Fruit fly (Drosophila melanogaster) whole organism, embryonic: Measurements from ENCODE around the gene CG3335.

Experiments used
- Abd-B ChIP-seq: fragments of 200-800 bp; sonication (Bioruptor generic); optimal IDR thresholded peaks from 2 replicates; lab custom pipeline; 2018; ENCODE audit warnings: missing biosample characterization, mild to moderate bottlenecking, missing genetic modification characterization, moderate library complexity
- BEAF-32 ChIP-seq: fragments of 200-800 bp; sonication (Bioruptor generic); optimal IDR thresholded peaks from 3 replicates; lab custom pipeline; 2017; ENCODE audit warnings: missing biosample characterization, missing genetic modification characterization, mild to moderate bottlenecking, moderate library complexity, missing genetic modification reagents
- CG10147 ChIP-seq: fragments of 200-800 bp; sonication (Bioruptor generic); optimal IDR thresholded peaks from 2 replicates; lab custom pipeline; 2019; ENCODE audit warnings: missing biosample characterization, mild to moderate bottlenecking, missing genetic modification characterization, moderate library complexity
- CG10267 ChIP-seq: fragments of 200-800 bp; sonication (Bioruptor generic); optimal IDR thresholded peaks from 2 replicates; lab custom pipeline; 2018; ENCODE audit warnings: missing biosample characterization, mild to moderate bottlenecking, missing genetic modification characterization, moderate library complexity
- CG13287 ChIP-seq: fragments of 200-800 bp; sonication (Bioruptor generic); IDR thresholded peaks from 2 replicates; pipeline ENCODE4 v1.3.6; 2022; ENCODE audit warnings: missing biosample characterization, missing genetic modification characterization; ENCODE audit not compliant: partially characterized antibody
- CG14710 ChIP-seq: fragments of 200-800 bp; sonication (Bioruptor generic); optimal IDR thresholded peaks from 3 replicates; lab custom pipeline; 2019; ENCODE audit warnings: missing biosample characterization, mild to moderate bottlenecking, missing genetic modification characterization, moderate library complexity
- CG15011 ChIP-seq: fragments of 200-800 bp; sonication (Bioruptor generic); optimal IDR thresholded peaks from 3 replicates; lab custom pipeline; 2018; ENCODE audit warnings: missing biosample characterization, mild to moderate bottlenecking, missing genetic modification characterization
- CG17829 ChIP-seq: fragments of 200-800 bp; optimal IDR thresholded peaks from 2 replicates; lab custom pipeline; 2019; ENCODE audit warnings: missing biosample characterization, mild to moderate bottlenecking, missing genetic modification characterization, moderate library complexity
- CG1792 ChIP-seq: fragments of 200-800 bp; sonication (Bioruptor generic); optimal IDR thresholded peaks from 2 replicates; lab custom pipeline; 2016; ENCODE audit warnings: missing biosample characterization, missing genetic modification characterization
- CG2116 ChIP-seq: fragments of 200-800 bp; sonication (Bioruptor generic); optimal IDR thresholded peaks from 3 replicates; lab custom pipeline; 2018; ENCODE audit warnings: missing biosample characterization, mild to moderate bottlenecking, missing genetic modification characterization
- CG2678 ChIP-seq: fragments of 200-800 bp; sonication (Bioruptor generic); optimal IDR thresholded peaks from 3 replicates; lab custom pipeline; 2019; ENCODE audit warnings: missing biosample characterization, mild to moderate bottlenecking, missing genetic modification characterization, moderate library complexity
- CG2875 ChIP-seq: fragments of 200-800 bp; sonication (Bioruptor generic); optimal IDR thresholded peaks from 2 replicates; lab custom pipeline; 2017; ENCODE audit warnings: missing biosample characterization, mild to moderate bottlenecking, missing genetic modification characterization, missing genetic modification reagents
- CG30020 ChIP-seq: fragments of 200-800 bp; optimal IDR thresholded peaks from 2 replicates; lab custom pipeline; 2019; ENCODE audit warnings: missing biosample characterization, mild to moderate bottlenecking, missing genetic modification characterization, moderate library complexity
- CG3838 ChIP-seq: fragments of 200-800 bp; sonication (Bioruptor generic); optimal IDR thresholded peaks from 3 replicates; lab custom pipeline; 2016; ENCODE audit warnings: missing biosample characterization, missing genetic modification characterization
- CG4617 ChIP-seq: fragments of 200-800 bp; sonication (Bioruptor generic); optimal IDR thresholded peaks from 3 replicates; lab custom pipeline; 2016; ENCODE audit warnings: missing biosample characterization, missing genetic modification characterization, borderline replicate concordance
- CG6272 ChIP-seq: fragments of 200-800 bp; sonication (Bioruptor generic); IDR thresholded peaks from 2 replicates; pipeline ENCODE4 v1.3.6; 2022; ENCODE audit warnings: missing biosample characterization, missing genetic modification characterization
- CG6791 ChIP-seq: fragments of 200-800 bp; sonication (Bioruptor generic); IDR thresholded peaks from 3 replicates; pipeline ENCODE4 v1.3.6; 2022; ENCODE audit warnings: missing biosample characterization, missing genetic modification characterization; ENCODE audit not compliant: partially characterized antibody
- CG7963 ChIP-seq: fragments of 200-800 bp; sonication (Bioruptor generic); IDR thresholded peaks from 3 replicates; pipeline ENCODE4 v1.3.6; 2022; ENCODE audit warnings: missing biosample characterization, missing genetic modification characterization; ENCODE audit not compliant: partially characterized antibody
- CG8765 ChIP-seq: fragments of 200-800 bp; sonication (Bioruptor generic); IDR thresholded peaks from 2 replicates; pipeline ENCODE4 v1.3.6; 2022; ENCODE audit warnings: missing biosample characterization, missing genetic modification characterization
- CG9609 ChIP-seq: fragments of 200-800 bp; sonication (Bioruptor generic); optimal IDR thresholded peaks from 3 replicates; lab custom pipeline; 2016; ENCODE audit warnings: missing biosample characterization, missing genetic modification characterization
- Dfd ChIP-seq, 2 experiments: fragments of >200 bp; optimal IDR thresholded peaks; 2 replicates each; lab custom pipeline; 2017; ENCODE audit warnings: missing biosample characterization in 2 of 2, missing genetic modification characterization in 2 of 2
- Fer3 ChIP-seq: fragments of 200-800 bp; sonication (Bioruptor generic); optimal IDR thresholded peaks from 2 replicates; lab custom pipeline; 2018; ENCODE audit warnings: missing biosample characterization, mild to moderate bottlenecking, missing genetic modification characterization, moderate library complexity
- Gug ChIP-seq: fragments of 200-800 bp; sonication (Bioruptor generic); IDR thresholded peaks from 4 replicates; pipeline ENCODE4 v1.3.6; 2022; ENCODE audit warnings: missing biosample characterization, missing genetic modification characterization
- HLH4C ChIP-seq: fragments of 200-800 bp; sonication (Bioruptor generic); IDR thresholded peaks from 3 replicates; pipeline ENCODE4 v1.3.6; 2022; ENCODE audit warnings: missing biosample characterization, missing genetic modification characterization; ENCODE audit not compliant: partially characterized antibody
- Hr3 ChIP-seq: fragments of 200-800 bp; sonication (Bioruptor generic); optimal IDR thresholded peaks from 3 replicates; lab custom pipeline; 2016; ENCODE audit warnings: missing biosample characterization, missing genetic modification characterization
- Jarid2 ChIP-seq: fragments of 200-800 bp; sonication (Bioruptor generic); optimal IDR thresholded peaks from 3 replicates; lab custom pipeline; 2017; ENCODE audit warnings: mild to moderate bottlenecking, missing biosample characterization, missing genetic modification reagents, missing genetic modification characterization
- Lpt ChIP-seq: fragments of >200 bp; optimal IDR thresholded peaks from 2 replicates; lab custom pipeline; 2018; ENCODE audit warnings: missing biosample characterization, missing genetic modification characterization
- Pdp1 ChIP-seq, 2 experiments: fragments of 200-800 bp; sonication (Bioruptor generic); optimal IDR thresholded peaks; 3 replicates each; lab custom pipeline; 2016; ENCODE audit warnings: missing biosample characterization in 2 of 2, missing genetic modification characterization in 2 of 2, mild to moderate bottlenecking in 1 of 2, moderate library complexity in 1 of 2
- Scr ChIP-seq: fragments of 200-800 bp; sonication (Bioruptor generic); IDR thresholded peaks from 2 replicates; pipeline ENCODE4 v1.3.6; 2022; ENCODE audit warnings: missing biosample characterization, missing genetic modification characterization; ENCODE audit not compliant: partially characterized antibody
- Sox102F ChIP-seq: fragments of 200-800 bp; sonication (Bioruptor generic); optimal IDR thresholded peaks from 2 replicates; lab custom pipeline; 2018; ENCODE audit warnings: missing biosample characterization, mild to moderate bottlenecking, missing genetic modification characterization, moderate library complexity
- Sry-δ ChIP-seq: fragments of 200-800 bp; sonication (Bioruptor generic); optimal IDR thresholded peaks from 2 replicates; lab custom pipeline; 2016; ENCODE audit warnings: missing biosample characterization, missing genetic modification characterization
- ato ChIP-seq: fragments of 200-800 bp; sonication (Bioruptor generic); IDR thresholded peaks from 2 replicates; pipeline ENCODE4 v1.3.6; 2022; ENCODE audit warnings: missing biosample characterization, missing genetic modification characterization; ENCODE audit not compliant: partially characterized antibody
- bigmax ChIP-seq: fragments of 200-800 bp; sonication (Bioruptor generic); optimal IDR thresholded peaks from 2 replicates; lab custom pipeline; 2018; ENCODE audit warnings: missing biosample characterization, mild to moderate bottlenecking, missing genetic modification characterization
- bsh ChIP-seq, 2 experiments: fragments of 200-800 bp; sonication (Bioruptor generic); optimal IDR thresholded peaks; 2 replicates each; lab custom pipeline; 2017 to 2018; ENCODE audit warnings: mild to moderate bottlenecking in 2 of 2, missing biosample characterization in 2 of 2, missing genetic modification characterization in 2 of 2, moderate library complexity in 1 of 2
- chinmo ChIP-seq: fragments of 200-800 bp; sonication (Bioruptor generic); IDR thresholded peaks from 4 replicates; pipeline ENCODE4 v1.3.6; 2022; ENCODE audit warnings: missing biosample characterization, missing genetic modification characterization; ENCODE audit not compliant: partially characterized antibody
- danr ChIP-seq: fragments of 200-800 bp; sonication (Bioruptor generic); IDR thresholded peaks from 2 replicates; pipeline ENCODE4 v1.3.6; 2022; ENCODE audit warnings: missing biosample characterization, missing genetic modification characterization
- dm ChIP-seq: fragments of 200-800 bp; sonication (Bioruptor generic); optimal IDR thresholded peaks from 3 replicates; lab custom pipeline; 2016; ENCODE audit warnings: missing biosample characterization, missing genetic modification characterization
- dmrt11E ChIP-seq: fragments of 200-800 bp; sonication (Bioruptor generic); optimal IDR thresholded peaks from 3 replicates; lab custom pipeline; 2018; ENCODE audit warnings: missing biosample characterization, mild to moderate bottlenecking, missing genetic modification characterization, moderate library complexity
- fd102C ChIP-seq: fragments of 200-800 bp; sonication (Bioruptor generic); optimal IDR thresholded peaks from 2 replicates; lab custom pipeline; 2018; ENCODE audit warnings: missing biosample characterization, mild to moderate bottlenecking, missing genetic modification characterization, moderate library complexity
- hbn ChIP-seq: fragments of 200-800 bp; sonication (Bioruptor generic); IDR thresholded peaks from 2 replicates; pipeline ENCODE4 v1.3.6; 2022; ENCODE audit warnings: missing biosample characterization, missing genetic modification characterization; ENCODE audit not compliant: partially characterized antibody
- jigr1 ChIP-seq: fragments of 200-800 bp; sonication (Bioruptor generic); IDR thresholded peaks from 3 replicates; pipeline ENCODE4 v1.3.6; 2022; ENCODE audit warnings: missing biosample characterization, missing genetic modification characterization
- lmd ChIP-seq: fragments of 200-800 bp; sonication (Bioruptor generic); IDR thresholded peaks from 2 replicates; pipeline ENCODE4 v1.3.6; 2022; ENCODE audit warnings: missing biosample characterization, missing genetic modification characterization
- mam ChIP-seq: fragments of 200-800 bp; sonication (Bioruptor generic); optimal IDR thresholded peaks from 3 replicates; lab custom pipeline; 2016; ENCODE audit warnings: missing biosample characterization, missing genetic modification characterization
- odd ChIP-seq: fragments of 200-800 bp; sonication (Bioruptor generic); optimal IDR thresholded peaks from 2 replicates; lab custom pipeline; 2017; ENCODE audit warnings: missing biosample characterization, mild to moderate bottlenecking, missing genetic modification characterization
- sisA ChIP-seq: fragments of 200-800 bp; sonication (Bioruptor generic); IDR thresholded peaks from 2 replicates; pipeline ENCODE4 v1.3.6; 2022; ENCODE audit warnings: missing biosample characterization, missing genetic modification characterization
- sob ChIP-seq: fragments of 200-800 bp; sonication (Bioruptor generic); IDR thresholded peaks from 2 replicates; pipeline ENCODE4 v1.3.6; 2022; ENCODE audit warnings: missing biosample characterization, missing genetic modification characterization
- sqz ChIP-seq: fragments of 200-800 bp; sonication (Bioruptor generic); optimal IDR thresholded peaks from 3 replicates; lab custom pipeline; 2018; ENCODE audit warnings: missing biosample characterization, mild to moderate bottlenecking, missing genetic modification characterization
- stwl ChIP-seq: fragments of 200-800 bp; sonication (Bioruptor generic); optimal IDR thresholded peaks from 3 replicates; lab custom pipeline; 2018; ENCODE audit warnings: missing biosample characterization, mild to moderate bottlenecking, missing genetic modification characterization, moderate library complexity
- trh ChIP-seq: fragments of 200-800 bp; sonication (Bioruptor generic); optimal IDR thresholded peaks from 2 replicates; lab custom pipeline; 2016; ENCODE audit warnings: missing biosample characterization, missing genetic modification characterization
- vnd ChIP-seq: fragments of 200-800 bp; sonication (Bioruptor generic); IDR thresholded peaks from 3 replicates; pipeline ENCODE4 v1.3.6; 2022; ENCODE audit warnings: missing biosample characterization, missing genetic modification characterization; ENCODE audit not compliant: partially characterized antibody

The CG3335 gene

dm6 chr3L:9624014-9624413 lies at the start of gene CG3335 (continued):
- TF ChIP-seq Pdp1 (GFP tag; optimal IDR thresholded peaks at IDR 0.05; lab: Kevin White, UChicago), result no peak
- TF ChIP-seq sob (GFP tag; lab: Robert Waterston, UW), result no peak
- peak; percentile 72 for TF ChIP-seq CG6791 (GFP tag; lab: Robert Waterston, UW)
- TF ChIP-seq CG2678 (tag; lab: Kevin White, UChicago), result no peak
- TF ChIP-seq vnd (GFP tag; lab: Robert Waterston, UW), result peak; percentile 66
- no peak for TF ChIP-seq jigr1 (GFP tag; lab: Robert Waterston, UW)
- no peak for TF ChIP-seq Fer3 (tag; lab: Kevin White, UChicago)
- no peak for TF ChIP-seq CG6272 (GFP tag; lab: Robert Waterston, UW)
- TF ChIP-seq CG9609, result no peak
- TF ChIP-seq Gug (GFP tag; lab: Robert Waterston, UW), result no peak
- TF ChIP-seq odd (GFP tag; lab: Kevin White, UChicago), result no peak
- no peak for TF ChIP-seq bsh (GFP tag; optimal IDR thresholded peaks at IDR 0.05; lab: Kevin White, UChicago)
- peak; percentile 87 for TF ChIP-seq CG13287 (GFP tag; lab: Robert Waterston, UW)
- TF ChIP-seq sisA (GFP tag; lab: Robert Waterston, UW), result no peak
- no peak for TF ChIP-seq Dfd (GFP tag; optimal IDR thresholded peaks at IDR 0.05; lab: Kevin White, UChicago)
- TF ChIP-seq BEAF-32 (GFP tag; lab: Kevin White, UChicago), result peak; percentile 76
- TF ChIP-seq danr (GFP tag; lab: Robert Waterston, UW), result no peak
- TF ChIP-seq Sox102F, result no peak
- TF ChIP-seq dmrt11E, result no peak
- 0 out of 3 replicates have a peak, but pooled peaks have one; percentile 45 for TF ChIP-seq CG7963
- peak; percentile 71 for TF ChIP-seq HLH4C (GFP tag; lab: Robert Waterston, UW)
- no peak for TF ChIP-seq Abd-B (GFP tag; lab: Kevin White, UChicago)
- no peak for TF ChIP-seq CG3838 (GFP tag; lab: Kevin White, UChicago)
- TF ChIP-seq CG2116 (GFP tag; lab: Kevin White, UChicago), result peak; percentile 16
- no peak for TF ChIP-seq CG2875 (GFP tag; lab: Kevin White, UChicago)
- TF ChIP-seq CG10147, result no peak
- no peak for TF ChIP-seq Lpt (GFP tag; lab: Kevin White, UChicago)
- no peak for TF ChIP-seq CG15011 (GFP tag; lab: Kevin White, UChicago)
- TF ChIP-seq CG10267 (tag; lab: Kevin White, UChicago), result no peak
- TF ChIP-seq CG17829 (tag; lab: Kevin White, UChicago), result no peak
- no peak for TF ChIP-seq CG1792 (GFP tag; lab: Kevin White, UChicago)
- TF ChIP-seq mam, result no peak
- no peak for TF ChIP-seq Hr3 (GFP tag; lab: Kevin White, UChicago)
- TF ChIP-seq Scr (GFP tag; lab: Robert Waterston, UW), result peak; percentile 70
- no peak for TF ChIP-seq CG30020 (tag; lab: Kevin White, UChicago)
- TF ChIP-seq fd102C, result no peak
- 0 out of 4 replicates have a peak, but pooled peaks have one; percentile 85 for TF ChIP-seq chinmo (GFP tag; lab: Robert Waterston, UW)
- TF ChIP-seq sqz (GFP tag; lab: Kevin White, UChicago), result no peak
- TF ChIP-seq Sry-δ, result peak; percentile 78
- peak; percentile 36 for TF ChIP-seq ato (GFP tag; lab: Robert Waterston, UW)
- TF ChIP-seq bigmax (GFP tag; lab: Kevin White, UChicago), result no peak
- TF ChIP-seq trh (GFP tag; lab: Kevin White, UChicago), result no peak
- peak; percentile 78 for TF ChIP-seq hbn (GFP tag; lab: Robert Waterston, UW)
- TF ChIP-seq Jarid2 (GFP tag; lab: Kevin White, UChicago), result no peak
- TF ChIP-seq stwl (tag; lab: Kevin White, UChicago), result peak; percentile 72
- TF ChIP-seq CG4617 (GFP tag; lab: Kevin White, UChicago), result peak; percentile 24
- peak; percentile 95 for TF ChIP-seq dm (GFP tag; lab: Kevin White, UChicago)
- no peak for TF ChIP-seq lmd (GFP tag; lab: Robert Waterston, UW)
- no peak for TF ChIP-seq CG8765 (GFP tag; lab: Robert Waterston, UW)
- TF ChIP-seq CG14710, result no peak
